Worm (Caenorhabditis elegans) whole organism, L4 larva: ENCODE measurements around the gene fipr-17.

Source experiments
- F10B5.3 ChIP-seq: sonication (generic microtip); optimal IDR thresholded peaks from 2 replicates; lab custom pipeline; 2016; ENCODE audit warnings: mild to moderate bottlenecking, missing genetic modification characterization, missing compliant biosample characterization
- R02D3.7 ChIP-seq: fragments of 150-350 bp; sonication (generic microtip); optimal IDR thresholded peaks from 3 replicates; lab custom pipeline; 2014; ENCODE audit warnings: missing biosample characterization, missing genetic modification characterization
- T20F7.1 ChIP-seq: fragments of 200-800 bp; sonication (Bioruptor generic); optimal IDR thresholded peaks from 2 replicates; lab custom pipeline; 2018; ENCODE audit warnings: mild to moderate bottlenecking, missing genetic modification characterization, missing compliant biosample characterization
- Y75B8A.6 ChIP-seq: fragments of 200-800 bp; sonication (Bioruptor generic); IDR thresholded peaks from 2 replicates; pipeline ENCODE4 v1.3.6; 2022; ENCODE audit warnings: missing genetic modification reagents, missing genetic modification characterization, missing compliant biosample characterization
- aly-2 ChIP-seq: sonication (generic microtip); optimal IDR thresholded peaks from 2 replicates; lab custom pipeline; 2018; ENCODE audit warnings: missing biosample characterization, missing genetic modification characterization
- arid-1 ChIP-seq: fragments of 200-800 bp; sonication (Bioruptor generic); conservative IDR thresholded peaks from 2 replicates; pipeline ENCODE4 v1.3.6; 2022; ENCODE audit warnings: missing genetic modification reagents, missing genetic modification characterization, missing compliant biosample characterization
- ceh-28 ChIP-seq: fragments of 150-350 bp; optimal IDR thresholded peaks from 2 replicates; lab custom pipeline; 2014; ENCODE audit warnings: missing biosample characterization, missing genetic modification reagents, missing genetic modification characterization
- ceh-32 ChIP-seq: sonication (generic microtip); optimal IDR thresholded peaks from 2 replicates; lab custom pipeline; 2016; ENCODE audit warnings: mild to moderate bottlenecking, missing genetic modification characterization, missing compliant biosample characterization; ENCODE audit not compliant: poor library complexity
- dmd-6 ChIP-seq: fragments of 200-800 bp; sonication (Bioruptor generic); IDR thresholded peaks from 2 replicates; pipeline ENCODE4 v1.3.6; 2022; ENCODE audit warnings: missing genetic modification reagents, missing genetic modification characterization, missing compliant biosample characterization
- egl-27 ChIP-seq: sonication (generic microtip); optimal IDR thresholded peaks from 3 replicates; lab custom pipeline; 2017; ENCODE audit warnings: missing biosample characterization, missing genetic modification reagents, missing genetic modification characterization
- mdt-29 ChIP-seq: fragments of 200-800 bp; sonication (Bioruptor generic); IDR thresholded peaks from 2 replicates; pipeline ENCODE4 v1.3.6; 2022; ENCODE audit warnings: missing genetic modification reagents, missing genetic modification characterization, missing compliant biosample characterization
- mep-1 ChIP-seq: fragments of 150-350 bp; sonication (generic microtip); optimal IDR thresholded peaks from 3 replicates; lab custom pipeline; 2014; ENCODE audit warnings: missing biosample characterization, missing genetic modification characterization
- mes-2 ChIP-seq: sonication (generic microtip); optimal IDR thresholded peaks from 2 replicates; lab custom pipeline; 2016; ENCODE audit warnings: missing genotype, mild to moderate bottlenecking, missing genetic modification characterization, missing compliant biosample characterization; ENCODE audit not compliant: poor library complexity, severe bottlenecking
- mxl-2 ChIP-seq: fragments of 200-800 bp; sonication (Bioruptor generic); conservative IDR thresholded peaks from 2 replicates; pipeline ENCODE4 v1.3.6; 2022; ENCODE audit warnings: missing genetic modification reagents, missing genetic modification characterization, missing compliant biosample characterization
- nhr-11 ChIP-seq: fragments of 150-350 bp; optimal IDR thresholded peaks from 2 replicates; lab custom pipeline; 2014; ENCODE audit warnings: missing biosample characterization, missing genetic modification characterization
- nhr-111 ChIP-seq: fragments of 200-800 bp; sonication (Bioruptor generic); optimal IDR thresholded peaks from 2 replicates; lab custom pipeline; 2018; ENCODE audit warnings: mild to moderate bottlenecking, missing genetic modification characterization, missing compliant biosample characterization
- nhr-25 ChIP-seq: sonication (generic microtip); optimal IDR thresholded peaks from 2 replicates; lab custom pipeline; 2017; ENCODE audit warnings: missing genetic modification characterization, mild to moderate bottlenecking, missing compliant biosample characterization, antibody characterized with exemption, moderate library complexity, borderline replicate concordance; ENCODE audit not compliant: insufficient read depth
- php-3 ChIP-seq: fragments of 200-800 bp; sonication (Bioruptor generic); IDR thresholded peaks from 2 replicates; pipeline ENCODE4 v1.3.6; 2022; ENCODE audit warnings: missing genetic modification reagents, missing genetic modification characterization, missing compliant biosample characterization
- saeg-2 ChIP-seq: fragments of 200-800 bp; sonication (Bioruptor generic); IDR thresholded peaks from 2 replicates; pipeline ENCODE4 v1.3.6; 2022; ENCODE audit warnings: missing genetic modification reagents, missing genetic modification characterization, missing compliant biosample characterization
- sdz-12 ChIP-seq: fragments of 200-800 bp; sonication (Bioruptor generic); optimal IDR thresholded peaks from 2 replicates; lab custom pipeline; 2018; ENCODE audit warnings: mild to moderate bottlenecking, missing genetic modification characterization, missing compliant biosample characterization
- set-16 ChIP-seq: fragments of 200-800 bp; sonication (Bioruptor generic); IDR thresholded peaks from 2 replicates; pipeline ENCODE4 v1.3.6; 2022; ENCODE audit warnings: missing genetic modification reagents, missing genetic modification characterization, missing compliant biosample characterization
- spr-1 ChIP-seq: sonication (generic microtip); optimal IDR thresholded peaks from 2 replicates; lab custom pipeline; 2016; ENCODE audit warnings: mild to moderate bottlenecking, missing genetic modification characterization, missing compliant biosample characterization
- tag-97 ChIP-seq: fragments of 200-800 bp; sonication (Bioruptor generic); IDR thresholded peaks from 2 replicates; pipeline ENCODE4 v1.3.6; 2022; ENCODE audit warnings: missing genetic modification characterization, missing compliant biosample characterization
- unc-62 ChIP-seq, 3 experiments: fragments of 150-350 bp in 1 of 3; sonication (generic microtip); optimal IDR thresholded peaks in 2 of 3; peaks in 1 of 3; 1 replicate in 1 of 3; 2 replicates in 2 of 3; lab custom pipeline; 2014 to 2017; ENCODE audit warnings: missing biosample characterization in 3 of 3, missing genetic modification characterization in 3 of 3, missing genetic modification reagents in 3 of 3, missing genotype in 1 of 3
- vab-7 ChIP-seq: fragments of 200-800 bp; sonication (Bioruptor generic); IDR thresholded peaks from 2 replicates; pipeline ENCODE4 v1.3.6; 2022; ENCODE audit warnings: missing genetic modification reagents, missing genetic modification characterization, missing compliant biosample characterization
- zfp-2 ChIP-seq: sonication (generic microtip); optimal IDR thresholded peaks from 2 replicates; lab custom pipeline; 2016; ENCODE audit warnings: mild to moderate bottlenecking, missing genetic modification characterization, missing compliant biosample characterization
- ztf-7 ChIP-seq: fragments of 150-350 bp; optimal IDR thresholded peaks from 2 replicates; lab custom pipeline; 2014; ENCODE audit warnings: missing biosample characterization, missing genetic modification characterization

The fipr-17 gene

ce11 chrIII:10967010-10967409 is 40.4 kb downstream of the fipr-17 start, which contains the start of gene W05B2.2:
TSS of gene W05B2.2 (minus strand) at chrIII:10967110.
- no peak for TF ChIP-seq php-3 (GFP tag; lab: Robert Waterston, UW)
- TF ChIP-seq nhr-111 (GFP tag; lab: Kevin White, UChicago) = no peak
- TF ChIP-seq vab-7 (GFP tag; lab: Robert Waterston, UW) = no peak
- no peak for TF ChIP-seq T20F7.1 (GFP tag; lab: Kevin White, UChicago)
- TF ChIP-seq ceh-32 (tag; lab: Kevin White, UChicago) = no peak
- TF ChIP-seq nhr-11 (tag; lab: Kevin White, UChicago) = no peak
- TF ChIP-seq zfp-2 (tag; lab: Kevin White, UChicago) = no peak
- no peak for TF ChIP-seq arid-1 (GFP tag; lab: Robert Waterston, UW)
- TF ChIP-seq egl-27 (tag; lab: Kevin White, UChicago) = no peak
- no peak for TF ChIP-seq ceh-28 (tag; lab: Kevin White, UChicago)
- no peak for TF ChIP-seq mdt-29 (GFP tag; lab: Robert Waterston, UW)
- TF ChIP-seq mxl-2 = no peak
- TF ChIP-seq dmd-6 (GFP tag; lab: Robert Waterston, UW) = no peak
- no peak for TF ChIP-seq mes-2
- no peak for TF ChIP-seq F10B5.3 (tag; lab: Kevin White, UChicago)

ce11 chrIII:10962910-10963309 is 44.5 kb downstream of the fipr-17 start:
- TF ChIP-seq saeg-2 (GFP tag; lab: Robert Waterston, UW) (0 out of 2 replicates have a peak, but pooled peaks have one; percentile 44), spr-1 (tag; lab: Kevin White, UChicago) (no peak), mep-1 (tag; lab: Kevin White, UChicago) (no peak), R02D3.7 (tag; lab: Kevin White, UChicago) (no peak), aly-2 (tag; lab: Kevin White, UChicago) (no peak), ztf-7 (no peak), set-16 (peak; percentile 40; the same call in 1 of the 2 replicates)

- TF ChIP-seq sdz-12 (no peak), tag-97 (no peak), nhr-25 (tag; lab: Kevin White, UChicago) (no peak)
Measured at ce11 chrIII:10960387-10960786, 47.0 kb downstream of the fipr-17 start.

- TF ChIP-seq Y75B8A.6 (GFP tag; lab: Robert Waterston, UW) = no peak
- TF ChIP-seq unc-62 (GFP tag; optimal IDR thresholded peaks at IDR 0.05 in 1 of 2; lab: Kevin White, UChicago) = peak in 1 of 2 experiments; percentile 93
- no peak for TF ChIP-seq unc-62 (tag; optimal IDR thresholded peaks at IDR 0.05; lab: Kevin White, UChicago)
Measured at ce11 chrIII:10957710-10958109, 49.7 kb downstream of the fipr-17 start.
